Fruit fly (Drosophila melanogaster) whole organism: Measurements from ENCODE around the gene CG15629.

Experiments
- Dll ChIP-seq: fragments of >200 bp; optimal IDR thresholded peaks from 2 replicates; lab custom pipeline; 2017
- EcR ChIP-seq, 2 experiments: fragments of >200 bp; optimal IDR thresholded peaks; 2 replicates each; lab custom pipeline; 2017; ENCODE audit warnings: missing biosample characterization in 2 of 2, missing genetic modification characterization in 2 of 2, missing genetic modification reagents in 2 of 2

DNA sequence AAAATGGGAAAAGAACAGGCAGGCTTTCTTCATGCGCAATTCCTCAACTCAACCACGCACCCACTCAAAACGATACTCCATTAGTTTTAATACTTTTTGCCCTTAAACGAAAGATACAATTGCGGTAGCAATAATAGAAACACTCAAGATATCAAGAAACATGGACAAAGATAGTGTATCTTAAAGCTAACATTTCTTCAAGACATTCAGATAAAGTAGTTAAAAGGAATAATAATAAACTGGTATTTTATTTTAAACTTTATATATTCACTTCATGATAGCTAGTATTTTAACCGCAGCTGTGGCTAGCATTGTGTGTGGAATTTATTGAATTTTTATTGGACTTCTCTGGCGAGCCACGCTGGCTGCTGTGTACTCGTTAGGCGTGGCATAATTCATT is 43.3 kb downstream of the CG15629 start:
- TF ChIP-seq Dll (lab: Kevin White, UChicago) (no peak), EcR (GFP tag; optimal IDR thresholded peaks at IDR 0.05; lab: Kevin White, UChicago) (no peak)
